Worm (Caenorhabditis elegans): ENCODE results near the gene cng-1.

DNA sequence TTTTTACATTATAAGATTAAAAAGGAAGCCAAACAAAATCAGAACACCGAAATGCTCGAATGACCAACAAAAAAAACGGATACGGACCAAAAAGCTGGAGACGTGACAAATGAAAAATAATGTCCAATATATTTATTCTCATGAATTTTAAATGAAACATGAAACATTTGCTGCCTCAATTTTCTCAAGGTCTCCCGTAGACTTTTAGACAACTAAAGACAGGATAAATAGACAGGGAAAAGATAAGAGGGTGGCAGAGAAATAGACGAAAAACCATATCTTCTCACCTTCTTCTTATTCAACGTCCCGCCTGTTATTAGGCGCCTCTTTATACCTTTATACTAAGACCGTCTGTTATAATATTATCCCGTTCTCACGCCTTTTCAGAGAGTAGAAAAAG is 15.5 kb downstream of the cng-1 start:
- no peak for TF ChIP-seq cog-1 (tag; optimal IDR thresholded peaks at IDR 0.05)
- no peak for TF ChIP-seq ztf-29 (GFP tag; IDR thresholded peaks at IDR 0.05)
- TF ChIP-seq tab-1 (GFP tag; IDR thresholded peaks at IDR 0.05) = no peak
- TF ChIP-seq T22C8.4 (GFP tag; IDR thresholded peaks at IDR 0.05) = no peak
- no peak for TF ChIP-seq ref-1 (GFP tag; conservative IDR thresholded peaks at IDR 0.05)

All from whole organism, midembryonic.